Worm (Caenorhabditis elegans): ENCODE results near the gene gpa-12.

The gpa-12 gene

DNA sequence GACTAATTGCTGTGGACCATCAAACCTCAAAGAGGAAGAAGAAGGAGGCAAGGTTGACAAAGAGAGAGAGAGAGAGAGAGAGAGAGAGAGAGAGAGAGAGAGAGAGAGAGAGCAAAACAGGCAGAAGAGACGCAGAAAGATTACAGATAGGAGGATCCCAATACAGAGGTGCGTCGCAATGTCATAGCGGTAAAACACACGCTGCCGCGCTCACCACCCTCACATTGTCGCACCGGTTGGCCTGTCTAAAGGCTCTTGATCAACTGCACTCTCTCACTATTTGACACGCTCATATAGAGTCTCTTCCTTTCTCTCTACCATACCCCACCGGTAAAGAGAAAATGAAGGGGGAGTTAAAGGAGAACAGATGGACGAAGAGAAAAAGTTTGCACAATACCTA, 18.1 kb upstream of the gpa-12 start (continued):
- TF ChIP-seq C16A3.4 (tag; optimal IDR thresholded peaks at IDR 0.05), result peak; percentile 18
- peak; percentile 55 for TF ChIP-seq nhr-90 (tag; optimal IDR thresholded peaks at IDR 0.05; ENCODE audit: poor library complexity)
- peak in 1 of 2 experiments; percentile 40 for TF ChIP-seq efl-1 (optimal IDR thresholded peaks at IDR 0.05)
- TF ChIP-seq efl-1 (GFP tag; optimal IDR thresholded peaks at IDR 0.05 in 1 of 2), result no peak
- peak; percentile 17 for TF ChIP-seq swsn-7 (tag; optimal IDR thresholded peaks at IDR 0.05)
- peak; percentile 75 for TF ChIP-seq lin-14 (GFP tag; optimal IDR thresholded peaks at IDR 0.05)
- TF ChIP-seq xbp-1 (tag; optimal IDR thresholded peaks at IDR 0.05), result no peak
- TF ChIP-seq skn-1 (tag; optimal IDR thresholded peaks at IDR 0.05), result peak; percentile 3
- TF ChIP-seq grh-1 (GFP tag; IDR thresholded peaks at IDR 0.05), result peak; percentile 44; the same call in 1 of the 2 replicates
- no peak for TF ChIP-seq sox-4 (tag; optimal IDR thresholded peaks at IDR 0.05)
- peak; percentile 93 for TF ChIP-seq nhr-85 (tag)
- TF ChIP-seq fos-1 (tag; optimal IDR thresholded peaks at IDR 0.05), result no peak
- TF ChIP-seq Y116A8C.19 (tag; optimal IDR thresholded peaks at IDR 0.05; ENCODE audit: borderline replicate concordance), result no peak
- TF ChIP-seq fkh-4 (tag; optimal IDR thresholded peaks at IDR 0.05; ENCODE audit: borderline replicate concordance), result no peak
- TF ChIP-seq ces-1 (GFP tag; optimal IDR thresholded peaks at IDR 0.05), result no peak
- TF ChIP-seq irx-1 (tag; optimal IDR thresholded peaks at IDR 0.05), result no peak
- no peak for TF ChIP-seq hlh-4 (tag; optimal IDR thresholded peaks at IDR 0.05)
- TF ChIP-seq unc-98 (GFP tag; IDR thresholded peaks at IDR 0.05), result no peak
- TF ChIP-seq rnt-1 (tag; optimal IDR thresholded peaks at IDR 0.05), result peak; percentile 49
- TF ChIP-seq ztf-11 (tag; optimal IDR thresholded peaks at IDR 0.05), result no peak
- TF ChIP-seq efl-3 (GFP tag; optimal IDR thresholded peaks at IDR 0.05), result no peak
- TF ChIP-seq pax-3 (tag; optimal IDR thresholded peaks at IDR 0.05), result no peak
- TF ChIP-seq unc-30 (tag; optimal IDR thresholded peaks at IDR 0.05), result no peak
- no peak for TF ChIP-seq pag-3 (tag; optimal IDR thresholded peaks at IDR 0.05; ENCODE audit: borderline replicate concordance, insufficient read depth)
- TF ChIP-seq hlh-17 (GFP tag; optimal IDR thresholded peaks at IDR 0.05; ENCODE audit: borderline replicate concordance), result no peak
- TF ChIP-seq mdl-1 (tag; optimal IDR thresholded peaks at IDR 0.05), result peak in 1 of 2 experiments; percentile 65
- no peak for TF ChIP-seq ceh-88 (GFP tag; IDR thresholded peaks at IDR 0.05)
- TF ChIP-seq lin-13 (GFP tag; optimal IDR thresholded peaks at IDR 0.05), result no peak
- peak; percentile 38 for TF ChIP-seq blmp-1 (tag; optimal IDR thresholded peaks at IDR 0.05)
- peak; percentile 23 for TF ChIP-seq jun-1 (tag; optimal IDR thresholded peaks at IDR 0.05)
- no peak for TF ChIP-seq ets-5 (GFP tag; IDR thresholded peaks at IDR 0.05)
- TF ChIP-seq lin-39 (tag; optimal IDR thresholded peaks at IDR 0.05), result no peak
- peak in 1 of 2 experiments; percentile 14 for TF ChIP-seq lsy-2 (tag; optimal IDR thresholded peaks at IDR 0.05)
- no peak for TF ChIP-seq C34B4.2 (tag; optimal IDR thresholded peaks at IDR 0.05)
- TF ChIP-seq sptf-1 (tag; optimal IDR thresholded peaks at IDR 0.05), result no peak
- peak; percentile 9 for TF ChIP-seq nhr-47 (tag; optimal IDR thresholded peaks at IDR 0.05)
- no peak for TF ChIP-seq elt-2 (tag; optimal IDR thresholded peaks at IDR 0.05)
- no peak for TF ChIP-seq fkh-10 (GFP tag; optimal IDR thresholded peaks at IDR 0.05)

DNA sequence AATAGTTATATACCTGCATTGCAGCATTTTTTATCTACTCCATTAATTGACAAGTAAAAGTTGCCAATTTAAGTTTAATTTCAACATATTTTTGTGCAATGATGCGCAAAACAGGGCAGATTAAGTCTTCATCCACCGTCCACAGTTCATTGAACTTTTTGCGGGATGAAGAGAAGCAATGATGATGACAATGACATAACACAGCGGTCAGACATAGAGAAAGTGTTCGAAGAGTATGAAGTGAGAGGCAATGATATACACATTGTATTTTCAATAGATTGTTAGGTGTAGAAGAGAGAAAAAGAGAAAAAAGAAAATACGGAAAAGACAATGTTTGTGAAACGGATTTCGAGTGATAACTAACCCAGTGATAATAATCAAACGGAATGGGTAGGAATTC, 16.5 kb upstream of the gpa-12 start:
- TF ChIP-seq blmp-1 (tag; optimal IDR thresholded peaks at IDR 0.05), result peak; percentile 87
- TF ChIP-seq nhr-90 (tag; optimal IDR thresholded peaks at IDR 0.05; ENCODE audit: poor library complexity), result no peak
- peak; percentile 39 for TF ChIP-seq lin-14 (GFP tag; optimal IDR thresholded peaks at IDR 0.05)
- TF ChIP-seq skn-1 (tag; optimal IDR thresholded peaks at IDR 0.05), result peak; percentile 21
- no peak for TF ChIP-seq ces-1 (GFP tag; optimal IDR thresholded peaks at IDR 0.05)
- TF ChIP-seq mep-1 (tag; optimal IDR thresholded peaks at IDR 0.05), result peak; percentile 32
- TF ChIP-seq elt-3 (tag; optimal IDR thresholded peaks at IDR 0.05), result peak in 1 of 6 experiments; percentile 9

DNA sequence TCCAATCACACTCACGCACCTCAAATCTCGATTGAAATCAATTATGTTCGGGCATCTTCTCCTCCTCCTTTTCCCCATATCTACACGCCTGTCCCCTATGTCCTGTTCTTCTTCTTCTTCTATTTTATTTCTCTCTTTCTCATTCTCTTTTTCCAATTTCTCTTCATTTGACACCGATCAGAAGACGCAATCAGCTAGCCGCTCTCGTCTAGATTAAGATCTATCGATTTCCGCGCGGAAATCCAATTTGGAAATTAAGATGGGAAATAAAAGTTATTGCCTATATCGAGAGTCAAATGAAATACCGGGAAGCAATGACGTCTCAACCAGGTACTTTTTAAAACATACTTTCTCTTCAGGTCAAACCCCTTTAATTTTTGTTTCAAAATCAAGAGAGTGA, 14.9 kb upstream of the gpa-12 start:
- TF ChIP-seq C34B4.2 (tag; optimal IDR thresholded peaks at IDR 0.05) (no peak), nhr-19 (GFP tag; conservative IDR thresholded peaks at IDR 0.05) (no peak), jun-1 (tag; optimal IDR thresholded peaks at IDR 0.05) (no peak), sup-37 (GFP tag; optimal IDR thresholded peaks at IDR 0.05) (no peak), unc-86 (tag; optimal IDR thresholded peaks at IDR 0.05) (no peak), alr-1 (tag; optimal IDR thresholded peaks at IDR 0.05; ENCODE audit: borderline replicate concordance) (no peak), nhr-90 (tag; optimal IDR thresholded peaks at IDR 0.05; ENCODE audit: poor library complexity) (peak; percentile 2), ceh-88 (GFP tag; IDR thresholded peaks at IDR 0.05) (no peak), unc-98 (GFP tag; IDR thresholded peaks at IDR 0.05) (no peak), nhr-12 (tag; optimal IDR thresholded peaks at IDR 0.05) (no peak), ztf-11 (tag; optimal IDR thresholded peaks at IDR 0.05) (no peak), nhr-76 (tag; optimal IDR thresholded peaks at IDR 0.05) (no peak), snu-23 (GFP tag; optimal IDR thresholded peaks at IDR 0.05) (peak; percentile 35), nhr-84 (tag; optimal IDR thresholded peaks at IDR 0.05) (no peak), rnt-1 (tag; optimal IDR thresholded peaks at IDR 0.05) (peak; percentile 37), nhr-11 (tag; optimal IDR thresholded peaks at IDR 0.05) (no peak), blmp-1 (tag; optimal IDR thresholded peaks at IDR 0.05) (peak; percentile 81), tlp-1 (tag; optimal IDR thresholded peaks at IDR 0.05) (no peak), elt-3 (tag; optimal IDR thresholded peaks at IDR 0.05) (peak in 1 of 6 experiments; percentile 23)
